Fruit fly (Drosophila melanogaster) whole organism: ENCODE results near the gene CG2841.

Experiments
- CG8478 ChIP-seq: fragments of >200 bp; optimal IDR thresholded peaks from 2 replicates; lab custom pipeline; 2018; ENCODE audit warnings: inconsistent platforms
- Dll ChIP-seq: fragments of >200 bp; optimal IDR thresholded peaks from 2 replicates; lab custom pipeline; 2017
- EcR ChIP-seq, 2 experiments: fragments of >200 bp; optimal IDR thresholded peaks; 2 replicates each; lab custom pipeline; 2017; ENCODE audit warnings: missing biosample characterization in 2 of 2, missing genetic modification characterization in 2 of 2, missing genetic modification reagents in 2 of 2
- pan ChIP-seq: fragments of >200 bp; optimal IDR thresholded peaks from 2 replicates; lab custom pipeline; 2017
- psq ChIP-seq: fragments of >200 bp; optimal IDR thresholded peaks from 2 replicates; lab custom pipeline; 2017
- usp ChIP-seq: fragments of >200 bp; optimal IDR thresholded peaks from 2 replicates; lab custom pipeline; 2017; ENCODE audit warnings: missing biosample characterization, missing genetic modification characterization, mixed read lengths

CG2841 gene

dm6 chrX:2336428-2336827 lies 29.7 kb downstream of the CG2841 start:
- TF ChIP-seq pan (lab: Kevin White, UChicago) (no peak), EcR (GFP tag; optimal IDR thresholded peaks at IDR 0.05; lab: Kevin White, UChicago) (no peak), Dll (lab: Kevin White, UChicago) (no peak), usp (GFP tag; lab: Kevin White, UChicago) (no peak), CG8478 (lab: Kevin White, UChicago) (no peak), psq (lab: Kevin White, UChicago) (no peak)

- TF ChIP-seq psq (lab: Kevin White, UChicago) (no peak), EcR (GFP tag; optimal IDR thresholded peaks at IDR 0.05; lab: Kevin White, UChicago) (no peak), CG8478 (lab: Kevin White, UChicago) (no peak), Dll (lab: Kevin White, UChicago) (no peak), usp (GFP tag; lab: Kevin White, UChicago) (no peak)
These were observed 31.5 kb downstream of the CG2841 start, which contains the start of gene Ilp6 for dm6 chrX:2334556-2335137. Gene Ilp6, minus strand, starts transcription at chrX:2334658.

dm6 chrX:2334025-2334424 lies 32.1 kb downstream of the CG2841 start:
- TF ChIP-seq Dll (lab: Kevin White, UChicago) (no peak), pan (lab: Kevin White, UChicago) (no peak), CG8478 (lab: Kevin White, UChicago) (no peak), psq (lab: Kevin White, UChicago) (no peak), EcR (GFP tag; optimal IDR thresholded peaks at IDR 0.05; lab: Kevin White, UChicago) (no peak), usp (GFP tag; lab: Kevin White, UChicago) (no peak)

- TF ChIP-seq Dll (lab: Kevin White, UChicago) (no peak), psq (lab: Kevin White, UChicago) (no peak), usp (GFP tag; lab: Kevin White, UChicago) (no peak), CG8478 (lab: Kevin White, UChicago) (no peak), EcR (GFP tag; optimal IDR thresholded peaks at IDR 0.05; lab: Kevin White, UChicago) (no peak), pan (lab: Kevin White, UChicago) (no peak)
These were observed 33.4 kb downstream of the CG2841 start for dm6 chrX:2332784-2333183.

dm6 chrX:2329312-2329711 lies 36.8 kb downstream of the CG2841 start:
- TF ChIP-seq EcR (GFP tag; optimal IDR thresholded peaks at IDR 0.05; lab: Kevin White, UChicago), result no peak
- no peak for TF ChIP-seq CG8478 (lab: Kevin White, UChicago)
- TF ChIP-seq pan (lab: Kevin White, UChicago), result no peak
- TF ChIP-seq usp (GFP tag; lab: Kevin White, UChicago), result no peak
- TF ChIP-seq psq (lab: Kevin White, UChicago), result no peak
- TF ChIP-seq Dll (lab: Kevin White, UChicago), result no peak

dm6 chrX:2326828-2327227 lies 39.3 kb downstream of the CG2841 start, which contains the start of gene CG2854:
Gene CG2854, plus strand, starts transcription at chrX:2327128.
- TF ChIP-seq EcR (GFP tag; optimal IDR thresholded peaks at IDR 0.05; lab: Kevin White, UChicago) (no peak), psq (lab: Kevin White, UChicago) (no peak), pan (lab: Kevin White, UChicago) (no peak), usp (GFP tag; lab: Kevin White, UChicago) (no peak)

dm6 chrX:2325658-2326245 lies 40.4 kb downstream of the CG2841 start, which contains the start of gene CG14050:
Gene CG14050, minus strand, starts transcription at chrX:2326217.
- TF ChIP-seq usp (GFP tag; lab: Kevin White, UChicago), result no peak

- TF ChIP-seq usp (GFP tag; lab: Kevin White, UChicago) (no peak), pan (lab: Kevin White, UChicago) (no peak), EcR (GFP tag; optimal IDR thresholded peaks at IDR 0.05; lab: Kevin White, UChicago) (no peak), CG8478 (lab: Kevin White, UChicago) (no peak), psq (lab: Kevin White, UChicago) (no peak), Dll (lab: Kevin White, UChicago) (no peak)
These were observed 42.4 kb downstream of the CG2841 start for dm6 chrX:2323661-2324293.

dm6 chrX:2321900-2322555 lies 44.1 kb downstream of the CG2841 start:
- TF ChIP-seq usp (GFP tag; lab: Kevin White, UChicago) (no peak), Dll (lab: Kevin White, UChicago) (no peak)

dm6 chrX:2320892-2321291 lies 45.3 kb downstream of the CG2841 start:
- no peak for TF ChIP-seq psq (lab: Kevin White, UChicago)
- no peak for TF ChIP-seq Dll (lab: Kevin White, UChicago)
- no peak for TF ChIP-seq usp (GFP tag; lab: Kevin White, UChicago)
- TF ChIP-seq EcR (GFP tag; optimal IDR thresholded peaks at IDR 0.05; lab: Kevin White, UChicago), result no peak
- TF ChIP-seq pan (lab: Kevin White, UChicago), result no peak
- TF ChIP-seq CG8478 (lab: Kevin White, UChicago), result no peak

dm6 chrX:2319783-2320182 lies 46.4 kb downstream of the CG2841 start:
- TF ChIP-seq usp (GFP tag; lab: Kevin White, UChicago) (no peak), psq (lab: Kevin White, UChicago) (no peak), Dll (lab: Kevin White, UChicago) (no peak), pan (lab: Kevin White, UChicago) (no peak), CG8478 (lab: Kevin White, UChicago) (no peak), EcR (GFP tag; optimal IDR thresholded peaks at IDR 0.05; lab: Kevin White, UChicago) (no peak)
